Worm (Caenorhabditis elegans) whole organism, L1 larva: Measurements from ENCODE around the gene alfa-1.
A peak's percentile ranks its signal among the peaks of the same experiment; 100 is the strongest.

Experiments used
- C34B4.2 ChIP-seq: sonication (generic microtip); optimal IDR thresholded peaks from 2 replicates; lab custom pipeline; 2017; ENCODE audit warnings: mild to moderate bottlenecking, missing genetic modification characterization, missing compliant biosample characterization
- F16B12.6 ChIP-seq: fragments of 150-350 bp; optimal IDR thresholded peaks from 2 replicates; lab custom pipeline; 2014; ENCODE audit warnings: missing biosample characterization, missing genetic modification characterization
- alr-1 ChIP-seq: fragments of 200-800 bp; sonication (Bioruptor generic); optimal IDR thresholded peaks from 2 replicates; lab custom pipeline; 2018; ENCODE audit warnings: borderline replicate concordance, mild to moderate bottlenecking, missing genetic modification characterization, missing compliant biosample characterization
- ceh-8 ChIP-seq: fragments of 200-800 bp; sonication (Bioruptor generic); optimal IDR thresholded peaks from 2 replicates; lab custom pipeline; 2018; ENCODE audit warnings: mild to moderate bottlenecking, missing genetic modification characterization, moderate library complexity, missing compliant biosample characterization
- dpl-1 ChIP-seq, 3 experiments: fragments of 150-350 bp in 2 of 3; sonication (generic microtip) in 1 of 3; optimal IDR thresholded peaks; 2 replicates each; lab custom pipeline; 2014 to 2017; ENCODE audit warnings: missing biosample characterization in 3 of 3, missing genetic modification characterization in 3 of 3, missing genetic modification reagents in 3 of 3
- dsc-1 ChIP-seq: sonication (generic microtip); optimal IDR thresholded peaks from 2 replicates; lab custom pipeline; 2016; ENCODE audit warnings: mild to moderate bottlenecking, missing genetic modification characterization, missing compliant biosample characterization
- efl-1 ChIP-seq, 4 experiments: fragments of 150-350 bp; optimal IDR thresholded peaks in 3 of 4; peaks in 1 of 4; 1 replicate in 1 of 4; 2 replicates in 3 of 4; lab custom pipeline; 2014; ENCODE audit warnings: missing biosample characterization in 2 of 4, missing genetic modification characterization in 2 of 4, missing genetic modification reagents in 2 of 4
- egl-13 ChIP-seq: sonication (generic microtip); optimal IDR thresholded peaks from 2 replicates; lab custom pipeline; 2016; ENCODE audit warnings: missing genotype, missing genetic modification reagents, missing genetic modification characterization, missing compliant biosample characterization
- egl-27 ChIP-seq, 2 experiments: fragments of 150-350 bp in 1 of 2; sonication (generic microtip); optimal IDR thresholded peaks; 3 replicates each; lab custom pipeline; 2017 to 2018; ENCODE audit warnings: missing biosample characterization in 2 of 2, missing genetic modification characterization in 2 of 2, missing genetic modification reagents in 2 of 2
- elt-3 ChIP-seq, 6 experiments: fragments of 150-350 bp in 1 of 6; sonication (generic microtip); optimal IDR thresholded peaks; 2 replicates each; lab custom pipeline; 2017 to 2018; ENCODE audit warnings: missing biosample characterization in 6 of 6, missing genetic modification characterization in 6 of 6, inconsistent platforms in 1 of 6
- ets-5 ChIP-seq: fragments of 200-800 bp; sonication (Bioruptor generic); IDR thresholded peaks from 2 replicates; pipeline ENCODE4 v1.3.6; 2022; ENCODE audit warnings: missing genetic modification characterization, missing compliant biosample characterization
- fkh-10 ChIP-seq: sonication (generic microtip); optimal IDR thresholded peaks from 2 replicates; lab custom pipeline; 2017; ENCODE audit warnings: missing biosample characterization, missing genetic modification reagents, missing genetic modification characterization
- fos-1 ChIP-seq: fragments of 150-350 bp; optimal IDR thresholded peaks from 2 replicates; lab custom pipeline; 2014; ENCODE audit warnings: missing biosample characterization, missing genetic modification characterization
- grh-1 ChIP-seq: fragments of 200-800 bp; sonication (Bioruptor generic); IDR thresholded peaks from 2 replicates; pipeline ENCODE4 v1.3.6; 2022; ENCODE audit warnings: missing genetic modification reagents, missing genetic modification characterization, missing compliant biosample characterization
- hlh-17 ChIP-seq: fragments of 200-800 bp; sonication (Bioruptor generic); optimal IDR thresholded peaks from 2 replicates; lab custom pipeline; 2018; ENCODE audit warnings: missing genetic modification characterization, mild to moderate bottlenecking, missing compliant biosample characterization, moderate library complexity, borderline replicate concordance
- hlh-4 ChIP-seq: sonication (generic microtip); optimal IDR thresholded peaks from 2 replicates; lab custom pipeline; 2016; ENCODE audit warnings: mild to moderate bottlenecking, missing genetic modification characterization, missing compliant biosample characterization
- lin-13 ChIP-seq: fragments of 150-350 bp; optimal IDR thresholded peaks from 2 replicates; lab custom pipeline; 2014; ENCODE audit warnings: missing biosample characterization, missing genetic modification reagents, missing genetic modification characterization
- lin-15B ChIP-seq: fragments of 150-350 bp; sonication (generic microtip); optimal IDR thresholded peaks from 3 replicates; lab custom pipeline; 2014; ENCODE audit warnings: missing biosample characterization, missing genetic modification characterization
- lin-35 ChIP-seq, 2 experiments: fragments of 150-350 bp; optimal IDR thresholded peaks; 2 replicates each; lab custom pipeline; 2014; ENCODE audit warnings: missing biosample characterization in 2 of 2, missing genetic modification characterization in 2 of 2, missing genetic modification reagents in 2 of 2
- lsy-2 ChIP-seq, 2 experiments: fragments of 150-350 bp; optimal IDR thresholded peaks; 2 replicates each; lab custom pipeline; 2014; ENCODE audit warnings: missing biosample characterization in 2 of 2, missing genetic modification characterization in 2 of 2
- mdl-1 ChIP-seq, 2 experiments: fragments of 150-350 bp; optimal IDR thresholded peaks; 2 replicates each; lab custom pipeline; 2014 to 2017; ENCODE audit warnings: missing biosample characterization in 2 of 2, missing genetic modification characterization in 2 of 2, inconsistent platforms in 1 of 2
- mep-1 ChIP-seq: fragments of 150-350 bp; optimal IDR thresholded peaks from 2 replicates; lab custom pipeline; 2014; ENCODE audit warnings: missing biosample characterization, missing genetic modification characterization
- nhr-19 ChIP-seq: fragments of 200-800 bp; sonication (Bioruptor generic); conservative IDR thresholded peaks from 2 replicates; pipeline ENCODE4 v1.3.6; 2022; ENCODE audit warnings: missing genetic modification characterization, missing compliant biosample characterization
- nhr-237 ChIP-seq: fragments of 150-350 bp; optimal IDR thresholded peaks from 2 replicates; lab custom pipeline; 2014; ENCODE audit warnings: missing biosample characterization, missing genetic modification characterization
- nhr-47 ChIP-seq: sonication (generic microtip); optimal IDR thresholded peaks from 2 replicates; lab custom pipeline; 2016; ENCODE audit warnings: mild to moderate bottlenecking, missing genetic modification characterization, moderate library complexity, missing compliant biosample characterization
- nhr-71 ChIP-seq: sonication (generic microtip); optimal IDR thresholded peaks from 2 replicates; lab custom pipeline; 2016; ENCODE audit warnings: mild to moderate bottlenecking, missing genetic modification characterization, moderate library complexity, missing compliant biosample characterization
- nhr-76 ChIP-seq: sonication (generic microtip); optimal IDR thresholded peaks from 2 replicates; lab custom pipeline; 2017; ENCODE audit warnings: missing biosample characterization, missing genetic modification characterization
- nhr-84 ChIP-seq: sonication (generic microtip); optimal IDR thresholded peaks from 2 replicates; lab custom pipeline; 2017; ENCODE audit warnings: missing biosample characterization, missing genetic modification characterization
- nhr-90 ChIP-seq: sonication (generic microtip); optimal IDR thresholded peaks from 2 replicates; lab custom pipeline; 2016; ENCODE audit warnings: mild to moderate bottlenecking, missing genetic modification characterization, missing compliant biosample characterization; ENCODE audit not compliant: poor library complexity
- pag-3 ChIP-seq: sonication (generic microtip); optimal IDR thresholded peaks from 2 replicates; lab custom pipeline; 2017; ENCODE audit warnings: missing genetic modification characterization, mild to moderate bottlenecking, missing compliant biosample characterization, antibody characterized with exemption, borderline replicate concordance; ENCODE audit not compliant: insufficient read depth
- rnt-1 ChIP-seq: sonication (generic microtip); optimal IDR thresholded peaks from 2 replicates; lab custom pipeline; 2016; ENCODE audit warnings: mild to moderate bottlenecking, missing genetic modification characterization, moderate library complexity, missing compliant biosample characterization
- skn-1 ChIP-seq: fragments of 150-350 bp; optimal IDR thresholded peaks from 2 replicates; lab custom pipeline; 2014; ENCODE audit warnings: missing biosample characterization, missing genetic modification characterization
- sox-4 ChIP-seq: sonication (generic microtip); optimal IDR thresholded peaks from 2 replicates; lab custom pipeline; 2016; ENCODE audit warnings: missing genetic modification characterization, missing compliant biosample characterization
- sptf-1 ChIP-seq: fragments of 150-350 bp; optimal IDR thresholded peaks from 2 replicates; lab custom pipeline; 2014; ENCODE audit warnings: missing biosample characterization, missing genetic modification characterization
- unc-86 ChIP-seq: sonication (generic microtip); optimal IDR thresholded peaks from 2 replicates; lab custom pipeline; 2016; ENCODE audit warnings: missing genetic modification characterization, missing compliant biosample characterization
- zip-4 ChIP-seq: fragments of 200-800 bp; sonication (Bioruptor generic); optimal IDR thresholded peaks from 2 replicates; lab custom pipeline; 2018; ENCODE audit warnings: mild to moderate bottlenecking, missing genetic modification characterization, moderate library complexity, missing compliant biosample characterization
- ztf-11 ChIP-seq, 2 experiments: sonication (generic microtip); optimal IDR thresholded peaks; 2 replicates each; lab custom pipeline; 2016 to 2017; ENCODE audit warnings: missing genetic modification characterization in 2 of 2, missing biosample characterization in 1 of 2, missing compliant biosample characterization in 1 of 2

The alfa-1 gene

ce11 chrII:7662008-7662686, at the start of gene alfa-1 (continued):
- no peak for TF ChIP-seq ceh-8
- no peak for TF ChIP-seq sox-4 (tag; lab: Kevin White, UChicago)
- no peak for TF ChIP-seq fkh-10 (GFP tag; lab: Kevin White, UChicago)
- no peak for TF ChIP-seq nhr-84 (tag; lab: Kevin White, UChicago)
- no peak for TF ChIP-seq nhr-76 (tag; lab: Kevin White, UChicago)
- no peak for TF ChIP-seq zip-4 (GFP tag; lab: Kevin White, UChicago)
- TF ChIP-seq nhr-90 (tag; lab: Kevin White, UChicago) = no peak
- TF ChIP-seq elt-3 (tag; optimal IDR thresholded peaks at IDR 0.05; lab: Kevin White, UChicago) = no peak
- TF ChIP-seq nhr-47 (tag; lab: Kevin White, UChicago) = no peak
- no peak for TF ChIP-seq egl-27 (tag; optimal IDR thresholded peaks at IDR 0.05; lab: Kevin White, UChicago)
- TF ChIP-seq nhr-19 (GFP tag; lab: Robert Waterston, UW) = no peak
- no peak for TF ChIP-seq egl-13 (tag; lab: Kevin White, UChicago)
- peak; percentile 54 for TF ChIP-seq mep-1 (tag; lab: Kevin White, UChicago)
- peak in 1 of 2 experiments; percentile 36 for TF ChIP-seq lsy-2 (tag; optimal IDR thresholded peaks at IDR 0.05; lab: Kevin White, UChicago)
- TF ChIP-seq nhr-237 (tag; lab: Kevin White, UChicago) = no peak
- TF ChIP-seq skn-1 = no peak
- TF ChIP-seq C34B4.2 (tag; lab: Kevin White, UChicago) = no peak
- TF ChIP-seq alr-1 (tag; lab: Kevin White, UChicago) = no peak
- peak in 1 of 2 experiments; percentile 16 for TF ChIP-seq mdl-1 (tag; optimal IDR thresholded peaks at IDR 0.05; lab: Kevin White, UChicago)
- TF ChIP-seq hlh-17 (GFP tag; lab: Kevin White, UChicago) = no peak
- TF ChIP-seq unc-86 (tag; lab: Kevin White, UChicago) = no peak
- TF ChIP-seq grh-1 (GFP tag; lab: Robert Waterston, UW) = no peak
- no peak for TF ChIP-seq lin-15B (tag; lab: Kevin White, UChicago)
- TF ChIP-seq F16B12.6 (tag; lab: Kevin White, UChicago) = peak; percentile 7
- TF ChIP-seq lin-13 = no peak
- TF ChIP-seq fos-1 (tag; lab: Kevin White, UChicago) = peak; percentile 25
- peak; percentile 27 to 39 for TF ChIP-seq lin-35 (GFP tag; optimal IDR thresholded peaks at IDR 0.05; lab: Kevin White, UChicago)
- no peak for TF ChIP-seq dsc-1
- peak; percentile 46 for TF ChIP-seq rnt-1 (tag; lab: Kevin White, UChicago)
- TF ChIP-seq sptf-1 (tag; lab: Kevin White, UChicago) = no peak
- no peak for TF ChIP-seq pag-3 (tag; lab: Kevin White, UChicago)

- TF ChIP-seq ets-5 (GFP tag; lab: Robert Waterston, UW) (no peak), efl-1 (optimal IDR thresholded peaks at IDR 0.05; lab: Kevin White, UChicago) (no peak), efl-1 (GFP tag; optimal IDR thresholded peaks at IDR 0.05 in 1 of 2; lab: Kevin White, UChicago) (peak in 1 of 2 experiments; percentile 90), nhr-76 (tag; lab: Kevin White, UChicago) (no peak), dpl-1 (GFP tag; optimal IDR thresholded peaks at IDR 0.05; lab: Kevin White, UChicago) (no peak), ztf-11 (tag; optimal IDR thresholded peaks at IDR 0.05; lab: Kevin White, UChicago) (no peak), egl-27 (tag; optimal IDR thresholded peaks at IDR 0.05; lab: Kevin White, UChicago) (no peak), nhr-71 (tag; lab: Kevin White, UChicago) (peak; percentile 28), hlh-4 (tag; lab: Kevin White, UChicago) (peak; percentile 58)
Measured at ce11 chrII:7709301-7709754, 47.0 kb upstream of the alfa-1 start, which contains the start of gene sre-1. Gene sre-1, plus strand, starts transcription at chrII:7709704.
